Fruit fly (Drosophila melanogaster): ENCODE data around the gene Prosbeta3.

DNA sequence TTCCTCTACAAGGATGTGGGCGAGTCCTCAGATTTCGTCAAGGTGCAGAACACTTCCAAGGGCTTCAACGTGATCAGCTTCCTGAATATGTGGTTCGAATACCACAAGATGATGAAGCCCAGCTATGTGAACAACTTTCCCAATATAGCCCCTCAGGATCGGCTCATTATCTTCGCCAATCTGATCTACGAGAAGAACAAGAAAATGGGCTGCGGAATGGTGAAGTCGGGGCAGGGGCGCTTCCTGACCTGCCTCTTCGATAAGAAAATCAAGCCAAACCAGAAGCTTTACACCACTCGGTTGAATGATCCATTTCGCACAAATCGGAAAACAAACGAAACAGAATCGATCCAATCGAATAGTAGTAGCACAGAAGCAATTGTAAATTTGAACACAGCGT is 7.8 kb downstream of the Prosbeta3 start:
- TF ChIP-seq psq (optimal IDR thresholded peaks at IDR 0.05): no peak
- no peak for TF ChIP-seq CG8478 (optimal IDR thresholded peaks at IDR 0.05)
- no peak for TF ChIP-seq usp (GFP tag; optimal IDR thresholded peaks at IDR 0.05)
- TF ChIP-seq pan (optimal IDR thresholded peaks at IDR 0.05): no peak
- no peak for TF ChIP-seq EcR (GFP tag; optimal IDR thresholded peaks at IDR 0.05)
- TF ChIP-seq Dll (optimal IDR thresholded peaks at IDR 0.05): no peak

Data from whole organism.